Fruit fly (Drosophila melanogaster) whole organism, embryonic: Measurements from ENCODE around the gene CG42764.
A peak's percentile ranks its signal among the peaks of the same experiment; 100 is the strongest.

ENCODE experiments used
- Abd-B ChIP-seq: fragments of 200-800 bp; sonication (Bioruptor generic); optimal IDR thresholded peaks from 2 replicates; lab custom pipeline; 2018; ENCODE audit warnings: missing biosample characterization, mild to moderate bottlenecking, missing genetic modification characterization, moderate library complexity
- Aef1 ChIP-seq: fragments of 200-800 bp; sonication (Bioruptor generic); IDR thresholded peaks from 3 replicates; pipeline ENCODE4 v1.3.6; 2022; ENCODE audit warnings: missing biosample characterization, missing genetic modification characterization
- BtbVII ChIP-seq: fragments of 200-800 bp; sonication (Bioruptor generic); optimal IDR thresholded peaks from 3 replicates; lab custom pipeline; 2017; ENCODE audit warnings: missing biosample characterization, mild to moderate bottlenecking, missing genetic modification characterization
- CG12769 ChIP-seq: fragments of 200-800 bp; sonication (Bioruptor generic); optimal IDR thresholded peaks from 2 replicates; lab custom pipeline; 2019; ENCODE audit warnings: missing biosample characterization, mild to moderate bottlenecking, missing genetic modification characterization, moderate library complexity
- CG13287 ChIP-seq: fragments of 200-800 bp; sonication (Bioruptor generic); IDR thresholded peaks from 2 replicates; pipeline ENCODE4 v1.3.6; 2022; ENCODE audit warnings: missing biosample characterization, missing genetic modification characterization; ENCODE audit not compliant: partially characterized antibody
- CG13775 ChIP-seq: fragments of 200-800 bp; sonication (Bioruptor generic); optimal IDR thresholded peaks from 3 replicates; lab custom pipeline; 2017; ENCODE audit warnings: missing biosample characterization, mild to moderate bottlenecking, missing genetic modification characterization
- CG17912 ChIP-seq: fragments of 200-800 bp; sonication (Bioruptor generic); optimal IDR thresholded peaks from 2 replicates; lab custom pipeline; 2018; ENCODE audit warnings: missing biosample characterization, mild to moderate bottlenecking, missing genetic modification characterization
- CG1832 ChIP-seq: fragments of 200-800 bp; sonication (Bioruptor generic); optimal IDR thresholded peaks from 2 replicates; lab custom pipeline; 2017; ENCODE audit warnings: missing biosample characterization, mild to moderate bottlenecking, missing genetic modification characterization, inconsistent platforms
- CG2116 ChIP-seq: fragments of 200-800 bp; sonication (Bioruptor generic); optimal IDR thresholded peaks from 3 replicates; lab custom pipeline; 2018; ENCODE audit warnings: missing biosample characterization, mild to moderate bottlenecking, missing genetic modification characterization
- CG2875 ChIP-seq: fragments of 200-800 bp; sonication (Bioruptor generic); optimal IDR thresholded peaks from 2 replicates; lab custom pipeline; 2017; ENCODE audit warnings: missing biosample characterization, mild to moderate bottlenecking, missing genetic modification characterization, missing genetic modification reagents
- CG34422 ChIP-seq: fragments of 200-800 bp; sonication (Bioruptor generic); IDR thresholded peaks from 3 replicates; pipeline ENCODE4 v1.3.6; 2022; ENCODE audit warnings: missing biosample characterization, missing genetic modification characterization
- CG4360 ChIP-seq: fragments of 200-800 bp; sonication (Bioruptor generic); IDR thresholded peaks from 2 replicates; pipeline ENCODE4 v1.3.6; 2022; ENCODE audit warnings: missing biosample characterization, missing genetic modification characterization
- CG6654 ChIP-seq: fragments of 200-800 bp; sonication (Bioruptor generic); optimal IDR thresholded peaks from 2 replicates; lab custom pipeline; 2017; ENCODE audit warnings: missing biosample characterization, mild to moderate bottlenecking, missing genetic modification characterization
- CG6765 ChIP-seq: fragments of 200-800 bp; sonication (Bioruptor generic); optimal IDR thresholded peaks from 3 replicates; lab custom pipeline; 2017; ENCODE audit warnings: missing biosample characterization, mild to moderate bottlenecking, missing genetic modification characterization
- CG6791 ChIP-seq: fragments of 200-800 bp; sonication (Bioruptor generic); IDR thresholded peaks from 3 replicates; pipeline ENCODE4 v1.3.6; 2022; ENCODE audit warnings: missing biosample characterization, missing genetic modification characterization; ENCODE audit not compliant: partially characterized antibody
- CG6854 ChIP-seq: fragments of 200-800 bp; sonication (Bioruptor generic); optimal IDR thresholded peaks from 3 replicates; lab custom pipeline; 2017; ENCODE audit warnings: missing biosample characterization, mild to moderate bottlenecking, missing genetic modification characterization
- CG7372 ChIP-seq: fragments of 200-800 bp; sonication (Bioruptor generic); IDR thresholded peaks from 2 replicates; pipeline ENCODE4 v1.3.6; 2022; ENCODE audit warnings: missing biosample characterization, missing genetic modification characterization
- CG8290 ChIP-seq, 3 experiments: fragments of 200-800 bp; sonication (Bioruptor generic); optimal IDR thresholded peaks; 2 replicates each; lab custom pipeline; 2016 to 2019; ENCODE audit warnings: missing biosample characterization in 3 of 3, missing genetic modification characterization in 3 of 3, mild to moderate bottlenecking in 2 of 3, moderate library complexity in 1 of 3
- Camta ChIP-seq: fragments of 200-800 bp; sonication (Bioruptor generic); optimal IDR thresholded peaks from 2 replicates; lab custom pipeline; 2016; ENCODE audit warnings: missing biosample characterization, missing genetic modification characterization
- Dbx ChIP-seq: fragments of 200-800 bp; sonication (Bioruptor generic); IDR thresholded peaks from 3 replicates; pipeline ENCODE4 v1.3.6; 2022; ENCODE audit warnings: missing biosample characterization, missing genetic modification characterization
- Deaf1 ChIP-seq: fragments of 200-800 bp; optimal IDR thresholded peaks from 3 replicates; lab custom pipeline; 2019; ENCODE audit warnings: missing biosample characterization, mild to moderate bottlenecking, missing genetic modification characterization, moderate library complexity
- Hr3 ChIP-seq: fragments of 200-800 bp; sonication (Bioruptor generic); optimal IDR thresholded peaks from 3 replicates; lab custom pipeline; 2016; ENCODE audit warnings: missing biosample characterization, missing genetic modification characterization
- Kr ChIP-seq: fragments of 200-800 bp; sonication (Bioruptor generic); optimal IDR thresholded peaks from 2 replicates; lab custom pipeline; 2017; ENCODE audit warnings: missing biosample characterization, mild to moderate bottlenecking, missing genetic modification characterization
- Med ChIP-seq: fragments of 200-800 bp; sonication (Bioruptor generic); peaks from one replicate; lab custom pipeline; 2016; ENCODE audit warnings: missing biosample characterization, missing genetic modification characterization, mild to moderate bottlenecking, inconsistent platforms, moderate library complexity
- PHDP ChIP-seq: fragments of 200-800 bp; sonication (Bioruptor generic); optimal IDR thresholded peaks from 3 replicates; lab custom pipeline; 2018; ENCODE audit warnings: missing biosample characterization, mild to moderate bottlenecking, missing genetic modification characterization, moderate library complexity
- Trl ChIP-seq, 3 experiments: fragments of >200 bp in 2 of 3; fragments of 200-800 bp in 1 of 3; sonication (Bioruptor generic) in 1 of 3; optimal IDR thresholded peaks; 2 replicates in 1 of 3; 3 replicates in 2 of 3; lab custom pipeline; 2016 to 2017; ENCODE audit warnings: missing biosample characterization in 1 of 3, missing genetic modification characterization in 1 of 3
- Vsx1 ChIP-seq: fragments of 200-800 bp; sonication (Bioruptor generic); optimal IDR thresholded peaks from 2 replicates; lab custom pipeline; 2017; ENCODE audit warnings: missing biosample characterization, mild to moderate bottlenecking, missing genetic modification characterization, missing genetic modification reagents
- cad ChIP-seq: fragments of >200 bp; optimal IDR thresholded peaks from 2 replicates; lab custom pipeline; 2017; ENCODE audit warnings: missing biosample characterization, missing genetic modification characterization
- crp ChIP-seq, 2 experiments: fragments of 200-800 bp; sonication (Bioruptor generic); optimal IDR thresholded peaks; 2 replicates in 1 of 2; 3 replicates in 1 of 2; lab custom pipeline; 2017; ENCODE audit warnings: missing biosample characterization in 2 of 2, missing genetic modification characterization in 2 of 2, mild to moderate bottlenecking in 1 of 2, moderate library complexity in 1 of 2
- emc ChIP-seq: fragments of 200-800 bp; sonication (Bioruptor generic); optimal IDR thresholded peaks from 2 replicates; lab custom pipeline; 2016; ENCODE audit warnings: missing biosample characterization, missing genetic modification characterization
- ewg ChIP-seq: fragments of 200-800 bp; sonication (Bioruptor generic); optimal IDR thresholded peaks from 3 replicates; lab custom pipeline; 2017; ENCODE audit warnings: mild to moderate bottlenecking, missing biosample characterization, missing genetic modification reagents, missing genetic modification characterization
- gsb-n ChIP-seq: fragments of 200-800 bp; sonication (Bioruptor generic); optimal IDR thresholded peaks from 3 replicates; lab custom pipeline; 2018; ENCODE audit warnings: missing biosample characterization, mild to moderate bottlenecking, missing genetic modification characterization
- ind ChIP-seq: fragments of 200-800 bp; sonication (Bioruptor generic); optimal IDR thresholded peaks from 3 replicates; lab custom pipeline; 2016; ENCODE audit warnings: missing biosample characterization, missing genetic modification characterization
- lab ChIP-seq: fragments of 200-800 bp; sonication (Bioruptor generic); optimal IDR thresholded peaks from 3 replicates; lab custom pipeline; 2017; ENCODE audit warnings: missing biosample characterization, missing genetic modification characterization, mild to moderate bottlenecking, moderate library complexity, missing genetic modification reagents
- nerfin-1 ChIP-seq: fragments of 200-800 bp; sonication (Bioruptor generic); optimal IDR thresholded peaks from 3 replicates; lab custom pipeline; 2019; ENCODE audit warnings: missing biosample characterization, mild to moderate bottlenecking, missing genetic modification characterization, moderate library complexity
- nerfin-2 ChIP-seq: fragments of 200-800 bp; sonication (Bioruptor generic); IDR thresholded peaks from 2 replicates; pipeline ENCODE4 v1.3.6; 2022; ENCODE audit warnings: missing biosample characterization, missing genetic modification characterization; ENCODE audit not compliant: partially characterized antibody
- nom ChIP-seq: fragments of 200-800 bp; sonication (Bioruptor generic); optimal IDR thresholded peaks from 2 replicates; lab custom pipeline; 2017; ENCODE audit warnings: missing biosample characterization, missing genetic modification characterization, mild to moderate bottlenecking, moderate library complexity, missing genetic modification reagents
- pros ChIP-seq: fragments of 200-800 bp; sonication (Bioruptor generic); optimal IDR thresholded peaks from 3 replicates; lab custom pipeline; 2019; ENCODE audit warnings: missing biosample characterization, mild to moderate bottlenecking, missing genetic modification characterization, moderate library complexity
- psq ChIP-seq: fragments of 200-800 bp; sonication (Bioruptor generic); optimal IDR thresholded peaks from 2 replicates; lab custom pipeline; 2017; ENCODE audit warnings: missing biosample characterization, missing genetic modification characterization
- schlank ChIP-seq: fragments of 200-800 bp; sonication (Bioruptor generic); optimal IDR thresholded peaks from 2 replicates; lab custom pipeline; 2018; ENCODE audit warnings: missing biosample characterization, mild to moderate bottlenecking, missing genetic modification characterization
- scrt ChIP-seq: fragments of 200-800 bp; sonication (Bioruptor generic); optimal IDR thresholded peaks from 2 replicates; lab custom pipeline; 2018; ENCODE audit warnings: missing biosample characterization, mild to moderate bottlenecking, missing genetic modification characterization, moderate library complexity
- sd ChIP-seq: fragments of 200-800 bp; sonication (Bioruptor generic); optimal IDR thresholded peaks from 3 replicates; lab custom pipeline; 2018; ENCODE audit warnings: missing biosample characterization, mild to moderate bottlenecking, missing genetic modification characterization, moderate library complexity
- seq ChIP-seq: fragments of 200-800 bp; sonication (Bioruptor generic); IDR thresholded peaks from 2 replicates; pipeline ENCODE4 v1.3.6; 2022; ENCODE audit warnings: missing biosample characterization, missing genetic modification characterization
- tna ChIP-seq: fragments of 200-800 bp; sonication (Bioruptor generic); IDR thresholded peaks from 2 replicates; pipeline ENCODE4 v1.3.6; 2022; ENCODE audit warnings: missing biosample characterization, missing genetic modification characterization; ENCODE audit not compliant: partially characterized antibody
- zfh2 ChIP-seq: fragments of 200-800 bp; sonication (Bioruptor generic); optimal IDR thresholded peaks from 2 replicates; lab custom pipeline; 2016; ENCODE audit warnings: missing biosample characterization, missing genetic modification characterization

Gene CG42764

dm6 chr3L:20442674-20443313, 23.0 kb downstream of the CG42764 start:
- no peak for TF ChIP-seq CG12769 (tag; lab: Kevin White, UChicago)
- TF ChIP-seq crp (GFP tag; optimal IDR thresholded peaks at IDR 0.05; lab: Kevin White, UChicago), result no peak
- TF ChIP-seq Vsx1, result no peak
- TF ChIP-seq CG17912, result no peak
- no peak for TF ChIP-seq gsb-n (tag; lab: Kevin White, UChicago)
- no peak for TF ChIP-seq Hr3
- no peak for TF ChIP-seq Abd-B (GFP tag; lab: Kevin White, UChicago)
- TF ChIP-seq Med (GFP tag; lab: Kevin White, UChicago), result peak; percentile 28
- no peak for TF ChIP-seq CG13775 (GFP tag; lab: Kevin White, UChicago)
- TF ChIP-seq Deaf1 (tag; lab: Kevin White, UChicago), result peak; percentile 42
- peak; percentile 99 for TF ChIP-seq CG6654 (GFP tag; lab: Kevin White, UChicago)
- TF ChIP-seq Kr, result no peak
- peak; percentile 64; the same call in 1 of the 2 replicates for TF ChIP-seq seq (GFP tag; lab: Robert Waterston, UW)
- TF ChIP-seq CG6854 (GFP tag; lab: Kevin White, UChicago), result peak; percentile 15
- no peak for TF ChIP-seq Camta (GFP tag; lab: Kevin White, UChicago)
- TF ChIP-seq ind (GFP tag; lab: Kevin White, UChicago), result no peak
- TF ChIP-seq CG2875 (GFP tag; lab: Kevin White, UChicago), result no peak
- TF ChIP-seq ewg (GFP tag; lab: Kevin White, UChicago), result peak; percentile 86
- peak; percentile 38; the same call in 1 of the 2 replicates for TF ChIP-seq tna (GFP tag; lab: Robert Waterston, UW)
- TF ChIP-seq Dbx (GFP tag; lab: Robert Waterston, UW), result no peak
- TF ChIP-seq scrt, result peak; percentile 47
- TF ChIP-seq sd (tag; lab: Kevin White, UChicago), result peak; percentile 12
- no peak for TF ChIP-seq CG2116 (GFP tag; lab: Kevin White, UChicago)
- no peak for TF ChIP-seq emc (GFP tag; lab: Kevin White, UChicago)
- TF ChIP-seq CG4360 (GFP tag; lab: Robert Waterston, UW), result 0 out of 2 replicates have a peak, but pooled peaks have one; percentile 26
- TF ChIP-seq BtbVII, result no peak
- TF ChIP-seq CG13287 (GFP tag; lab: Robert Waterston, UW), result peak; percentile 7; the same call in 1 of the 2 replicates
- no peak for TF ChIP-seq CG6765 (GFP tag; lab: Kevin White, UChicago)
- peak; percentile 1 for TF ChIP-seq nerfin-1 (tag; lab: Kevin White, UChicago)
- no peak for TF ChIP-seq CG8290 (GFP tag; optimal IDR thresholded peaks at IDR 0.05; lab: Kevin White, UChicago)
- no peak for TF ChIP-seq CG8290 (tag; optimal IDR thresholded peaks at IDR 0.05; lab: Kevin White, UChicago)
- TF ChIP-seq pros (GFP tag; lab: Kevin White, UChicago), result peak; percentile 99
- no peak for TF ChIP-seq psq (GFP tag; lab: Kevin White, UChicago)
- peak; percentile 72 to 78 for TF ChIP-seq Trl (optimal IDR thresholded peaks at IDR 0.05; lab: Kevin White, UChicago)
- no peak for TF ChIP-seq Trl (GFP tag; optimal IDR thresholded peaks at IDR 0.05; lab: Kevin White, UChicago)
- TF ChIP-seq PHDP (tag; lab: Kevin White, UChicago), result no peak
- peak; percentile 24; the same call in 1 of the 3 replicates for TF ChIP-seq CG6791 (GFP tag; lab: Robert Waterston, UW)
- TF ChIP-seq nom, result peak; percentile 16
- TF ChIP-seq Aef1 (GFP tag; lab: Robert Waterston, UW), result no peak
- peak; percentile 76 for TF ChIP-seq cad (GFP tag; lab: Kevin White, UChicago)
- no peak for TF ChIP-seq CG7372 (GFP tag; lab: Robert Waterston, UW)
- TF ChIP-seq schlank (tag; lab: Kevin White, UChicago), result no peak
- TF ChIP-seq CG1832 (GFP tag; lab: Kevin White, UChicago), result peak; percentile 62
- TF ChIP-seq lab (GFP tag; lab: Kevin White, UChicago), result no peak
- TF ChIP-seq CG34422, result peak; percentile 17; the same call in 1 of the 3 replicates
- TF ChIP-seq nerfin-2 (GFP tag; lab: Robert Waterston, UW), result peak; percentile 52; the same call in 1 of the 2 replicates
- no peak for TF ChIP-seq zfh2 (GFP tag; lab: Kevin White, UChicago)
